Worm (Caenorhabditis elegans): ENCODE measurements around the gene M163.10.

The M163.10 gene

DNA sequence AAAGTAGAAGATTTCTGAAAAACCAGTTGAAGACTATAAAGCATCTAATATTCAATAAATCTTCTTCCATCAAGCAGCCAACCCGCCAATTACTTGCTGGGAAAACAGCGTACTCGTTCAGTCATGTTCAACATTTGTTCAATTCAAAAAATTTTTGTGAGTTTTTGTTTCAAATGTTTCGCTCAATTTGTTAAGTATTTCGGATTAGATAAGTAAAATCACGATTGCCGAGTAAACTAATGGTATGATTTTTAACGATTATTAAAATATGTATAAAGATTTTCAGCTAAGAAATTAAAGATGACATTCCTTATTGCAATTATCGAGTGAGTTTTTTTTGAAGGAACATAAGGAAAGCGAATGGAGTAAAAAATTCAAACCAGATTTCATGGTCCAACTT lies at the start of gene M163.10:
Gene M163.10, plus strand, starts transcription at position 301 of the 400 bp plus-strand sequence.
- TF ChIP-seq nhr-237 (tag; optimal IDR thresholded peaks at IDR 0.05) (no peak), cnd-1 (tag; optimal IDR thresholded peaks at IDR 0.05) (no peak), ceh-83 (GFP tag; optimal IDR thresholded peaks at IDR 0.05) (no peak), ceh-39 (tag; optimal IDR thresholded peaks at IDR 0.05) (no peak), tbx-8 (GFP tag; optimal IDR thresholded peaks at IDR 0.05) (no peak), unc-120 (tag; optimal IDR thresholded peaks at IDR 0.05; ENCODE audit: poor library complexity, severe bottlenecking) (no peak), flh-1 (GFP tag; optimal IDR thresholded peaks at IDR 0.05) (no peak), ceh-43 (GFP tag; optimal IDR thresholded peaks at IDR 0.05) (no peak), blmp-1 (tag; optimal IDR thresholded peaks at IDR 0.05) (no peak), lsy-2 (tag; optimal IDR thresholded peaks at IDR 0.05) (no peak), mls-2 (tag; optimal IDR thresholded peaks at IDR 0.05) (no peak), ces-1 (GFP tag; optimal IDR thresholded peaks at IDR 0.05) (no peak), elt-3 (tag; optimal IDR thresholded peaks at IDR 0.05) (no peak), pha-4 (tag; optimal IDR thresholded peaks at IDR 0.05) (no peak), unc-39 (tag; optimal IDR thresholded peaks at IDR 0.05) (no peak)

DNA sequence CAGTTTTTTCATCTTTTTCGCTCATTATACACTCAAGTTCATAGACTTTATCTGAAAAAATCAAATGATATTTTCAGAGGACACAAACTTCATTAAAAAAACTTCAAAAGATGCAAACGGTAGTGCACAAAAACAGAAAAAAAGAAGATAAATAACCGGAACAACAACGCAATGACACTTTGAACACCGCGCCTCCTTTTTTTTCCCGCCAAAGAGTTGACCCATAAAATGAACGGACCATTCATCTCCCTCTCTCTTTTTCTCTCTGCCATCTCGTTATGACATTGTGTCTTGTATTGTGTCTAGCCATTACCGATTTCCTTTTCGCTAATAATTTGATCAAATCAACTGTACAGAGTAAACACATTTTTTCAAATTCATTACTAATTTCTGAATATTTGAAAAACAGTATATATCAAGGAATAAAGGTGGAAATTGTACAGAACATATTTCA lies 49.2 kb upstream of the M163.10 start, which contains the start of gene F23D12.2:
Gene F23D12.2, minus strand, starts transcription at position 51 of the 454 bp plus-strand sequence.
- no peak for TF ChIP-seq hlh-1 (tag; optimal IDR thresholded peaks at IDR 0.05)
- no peak for TF ChIP-seq ces-1 (GFP tag; optimal IDR thresholded peaks at IDR 0.05)
- no peak for TF ChIP-seq M03D4.4 (tag; optimal IDR thresholded peaks at IDR 0.05)
- no peak for TF ChIP-seq nhr-237 (tag; optimal IDR thresholded peaks at IDR 0.05)
- no peak for TF ChIP-seq elt-1 (tag; optimal IDR thresholded peaks at IDR 0.05; ENCODE audit: borderline replicate concordance, insufficient read depth)
- no peak for TF ChIP-seq ceh-43 (GFP tag; optimal IDR thresholded peaks at IDR 0.05)
- TF ChIP-seq ceh-39 (tag; optimal IDR thresholded peaks at IDR 0.05), result no peak
- no peak for TF ChIP-seq mab-5 (tag; optimal IDR thresholded peaks at IDR 0.05)
- no peak for TF ChIP-seq sptf-1 (tag; optimal IDR thresholded peaks at IDR 0.05)
- no peak for TF ChIP-seq unc-62 (GFP tag; optimal IDR thresholded peaks at IDR 0.05)
- no peak for TF ChIP-seq mep-1 (tag; optimal IDR thresholded peaks at IDR 0.05)
- TF ChIP-seq unc-39 (tag; optimal IDR thresholded peaks at IDR 0.05), result no peak
- TF ChIP-seq nhr-76 (tag; optimal IDR thresholded peaks at IDR 0.05), result no peak
- TF ChIP-seq bed-3 (GFP tag; optimal IDR thresholded peaks at IDR 0.05), result no peak
- no peak for TF ChIP-seq lin-13 (tag; optimal IDR thresholded peaks at IDR 0.05)
- no peak for TF ChIP-seq ham-2 (GFP tag; optimal IDR thresholded peaks at IDR 0.05)
- no peak for TF ChIP-seq lin-32 (GFP tag; optimal IDR thresholded peaks at IDR 0.05)
- no peak for TF ChIP-seq drap-1 (GFP tag; optimal IDR thresholded peaks at IDR 0.05)

DNA sequence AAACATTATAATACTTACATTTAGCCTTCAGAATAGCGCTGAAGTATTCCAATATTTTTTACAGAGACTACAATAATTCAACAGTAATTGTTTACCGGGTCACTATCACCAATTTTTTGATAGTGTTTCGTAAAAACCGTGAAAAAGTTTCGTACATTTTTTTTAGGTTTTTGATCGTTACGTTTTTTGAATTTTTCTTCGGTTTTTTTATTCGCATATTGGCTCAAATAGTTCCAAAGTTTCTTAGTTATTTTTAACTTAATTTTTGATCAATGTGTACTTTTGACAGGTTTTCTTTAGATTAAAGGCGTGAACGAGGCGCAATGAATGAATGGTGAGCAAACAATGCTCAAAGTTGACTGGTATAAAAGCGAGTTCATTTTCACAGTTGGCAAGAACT lies 47.7 kb upstream of the M163.10 start, which contains the start of gene fipr-3:
Gene fipr-3, plus strand, starts transcription at position 301 of the 400 bp plus-strand sequence.
- TF ChIP-seq elt-3 (tag; optimal IDR thresholded peaks at IDR 0.05) (no peak), nhr-28 (tag; optimal IDR thresholded peaks at IDR 0.05) (no peak), drap-1 (GFP tag; optimal IDR thresholded peaks at IDR 0.05) (no peak), unc-39 (tag; optimal IDR thresholded peaks at IDR 0.05) (no peak), mab-5 (tag; optimal IDR thresholded peaks at IDR 0.05) (no peak), flh-1 (GFP tag; optimal IDR thresholded peaks at IDR 0.05) (no peak), cnd-1 (tag; optimal IDR thresholded peaks at IDR 0.05) (no peak), nhr-2 (tag; optimal IDR thresholded peaks at IDR 0.05) (no peak), elt-1 (tag; optimal IDR thresholded peaks at IDR 0.05; ENCODE audit: borderline replicate concordance, insufficient read depth) (no peak)

DNA sequence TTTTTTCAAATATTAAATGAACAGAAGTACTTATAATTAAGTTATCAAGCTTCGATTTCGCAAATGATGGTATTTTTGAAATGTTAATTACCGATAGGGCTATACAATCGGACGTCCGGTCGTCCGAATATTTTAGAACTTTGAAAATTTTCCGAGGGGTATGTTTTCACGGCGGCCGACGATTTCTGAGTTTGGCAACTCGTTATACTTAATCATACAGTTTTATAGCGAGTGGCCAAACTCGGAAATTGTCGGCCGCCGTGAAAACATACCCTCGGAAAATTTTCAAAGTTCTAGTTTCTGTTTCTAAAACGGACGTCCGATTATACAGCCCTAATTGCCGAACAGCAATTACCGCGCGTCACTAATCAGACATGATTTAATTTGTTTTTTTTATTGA lies 46.6 kb upstream of the M163.10 start:
- TF ChIP-seq flh-1 (GFP tag; optimal IDR thresholded peaks at IDR 0.05), result no peak
- no peak for TF ChIP-seq ceh-43 (GFP tag; optimal IDR thresholded peaks at IDR 0.05)
- no peak for TF ChIP-seq ztf-11 (tag; optimal IDR thresholded peaks at IDR 0.05)
- no peak for TF ChIP-seq lin-13 (tag; optimal IDR thresholded peaks at IDR 0.05)
- TF ChIP-seq lsy-2 (tag; optimal IDR thresholded peaks at IDR 0.05), result no peak
- no peak for TF ChIP-seq nhr-12 (tag; optimal IDR thresholded peaks at IDR 0.05)
- TF ChIP-seq pha-4 (tag; optimal IDR thresholded peaks at IDR 0.05), result no peak
- TF ChIP-seq drap-1 (GFP tag; optimal IDR thresholded peaks at IDR 0.05), result no peak
- TF ChIP-seq nhr-2 (tag; optimal IDR thresholded peaks at IDR 0.05), result no peak
- TF ChIP-seq hlh-1 (tag; optimal IDR thresholded peaks at IDR 0.05), result no peak
- TF ChIP-seq ceh-39 (tag; optimal IDR thresholded peaks at IDR 0.05), result no peak
- no peak for TF ChIP-seq nhr-28 (tag; optimal IDR thresholded peaks at IDR 0.05)

DNA sequence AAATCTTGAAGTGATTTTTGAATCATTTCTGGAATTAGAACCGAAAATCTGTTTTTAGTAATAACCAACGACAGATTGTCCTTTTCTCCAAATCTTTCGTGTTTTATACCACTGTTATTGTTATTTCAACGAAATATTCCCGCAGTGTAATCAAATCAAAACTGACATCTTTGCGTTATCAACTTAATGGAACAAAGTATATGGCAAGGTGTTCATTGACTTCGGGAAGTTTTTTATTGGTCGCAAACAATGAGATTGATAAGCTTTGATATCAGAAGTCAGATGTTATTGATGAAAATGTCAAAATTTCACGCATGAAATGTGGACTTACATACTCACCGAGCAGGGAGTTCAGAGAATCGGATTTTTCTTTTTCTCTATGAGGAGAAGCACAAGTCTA lies 46.1 kb upstream of the M163.10 start, which contains the start of gene F23D12.11:
Gene F23D12.11, minus strand, starts transcription at position 79 of the 400 bp plus-strand sequence.
- TF ChIP-seq unc-120 (tag; optimal IDR thresholded peaks at IDR 0.05; ENCODE audit: poor library complexity, severe bottlenecking) (no peak), nhr-76 (tag; optimal IDR thresholded peaks at IDR 0.05) (no peak), ceh-39 (tag; optimal IDR thresholded peaks at IDR 0.05) (no peak), elt-1 (tag; optimal IDR thresholded peaks at IDR 0.05; ENCODE audit: borderline replicate concordance, insufficient read depth) (no peak), blmp-1 (tag; optimal IDR thresholded peaks at IDR 0.05) (no peak), M03D4.4 (tag; optimal IDR thresholded peaks at IDR 0.05) (no peak), bed-3 (GFP tag; optimal IDR thresholded peaks at IDR 0.05) (no peak), cnd-1 (tag; optimal IDR thresholded peaks at IDR 0.05) (no peak)
